Worm (Caenorhabditis elegans) whole organism, mixed stage, embryonic: Measurements from ENCODE around the gene gtf-2E1.

Experiments
- ceh-83 ChIP-seq: fragments of 200-800 bp; sonication (Bioruptor generic); optimal IDR thresholded peaks from 2 replicates; lab custom pipeline; 2018; ENCODE audit warnings: mild to moderate bottlenecking, missing genetic modification characterization, missing compliant biosample characterization
- elt-1 ChIP-seq: sonication (generic microtip); optimal IDR thresholded peaks from 2 replicates; lab custom pipeline; 2017; ENCODE audit warnings: missing genetic modification characterization, mild to moderate bottlenecking, missing compliant biosample characterization, antibody characterized with exemption, moderate library complexity, borderline replicate concordance; ENCODE audit not compliant: insufficient read depth
- mep-1 ChIP-seq: fragments of 150-350 bp; optimal IDR thresholded peaks from 2 replicates; lab custom pipeline; 2017; ENCODE audit warnings: missing biosample characterization, missing genetic modification reagents, missing genetic modification characterization, inconsistent platforms
- snpc-4 ChIP-seq: fragments of 150-350 bp; optimal IDR thresholded peaks from 2 replicates; lab custom pipeline; 2014; ENCODE audit warnings: missing biosample characterization, missing genetic modification characterization
- unc-62 ChIP-seq: fragments of 150-350 bp; optimal IDR thresholded peaks from 2 replicates; lab custom pipeline; 2014; ENCODE audit warnings: missing biosample characterization, missing genetic modification reagents, missing genetic modification characterization

ce11 chrIV:17265716-17266115 is 10.6 kb downstream of the gtf-2E1 start:
- no peak for TF ChIP-seq ceh-83 (GFP tag; lab: Kevin White, UChicago)
- no peak for TF ChIP-seq elt-1 (tag; lab: Kevin White, UChicago)
- TF ChIP-seq unc-62, result no peak
- TF ChIP-seq snpc-4 (tag; lab: Kevin White, UChicago), result no peak
- no peak for TF ChIP-seq mep-1 (tag; lab: Kevin White, UChicago)
